Fruit fly (Drosophila melanogaster) whole organism, prepupa: ENCODE data around the gene bor.

Source experiments
- Blimp-1 ChIP-seq: fragments of 200-800 bp; sonication (Bioruptor generic); optimal IDR thresholded peaks from 3 replicates; lab custom pipeline; 2017; ENCODE audit warnings: missing biosample characterization, missing genetic modification characterization, mild to moderate bottlenecking, moderate library complexity, missing genetic modification reagents
- CG10631 ChIP-seq: fragments of 200-800 bp; sonication (Bioruptor generic); optimal IDR thresholded peaks from 2 replicates; lab custom pipeline; 2016; ENCODE audit warnings: missing biosample characterization, missing genetic modification characterization
- CG11294 ChIP-seq: fragments of 200-800 bp; sonication (Bioruptor generic); IDR thresholded peaks from 2 replicates; pipeline ENCODE4 v1.3.6; 2022; ENCODE audit warnings: missing biosample characterization, missing genetic modification characterization
- CG11762 ChIP-seq: fragments of 200-800 bp; sonication (Bioruptor generic); optimal IDR thresholded peaks from 3 replicates; lab custom pipeline; 2016; ENCODE audit warnings: missing biosample characterization, missing genetic modification characterization; ENCODE audit not compliant: insufficient read depth
- CG11902 ChIP-seq: fragments of 200-800 bp; sonication (Bioruptor generic); optimal IDR thresholded peaks from 3 replicates; lab custom pipeline; 2016; ENCODE audit warnings: missing biosample characterization, missing genetic modification characterization
- CG15336 ChIP-seq: fragments of 200-800 bp; sonication (Bioruptor generic); IDR thresholded peaks from 2 replicates; pipeline ENCODE4 v1.3.6; 2022; ENCODE audit warnings: missing biosample characterization, missing genetic modification characterization
- CG1621 ChIP-seq: fragments of 200-800 bp; sonication (Bioruptor generic); optimal IDR thresholded peaks from 3 replicates; lab custom pipeline; 2018; ENCODE audit warnings: missing biosample characterization, mild to moderate bottlenecking, missing genetic modification characterization
- CG16779 ChIP-seq: fragments of 200-800 bp; sonication (Bioruptor generic); optimal IDR thresholded peaks from 3 replicates; lab custom pipeline; 2017; ENCODE audit warnings: missing biosample characterization, mild to moderate bottlenecking, missing genetic modification characterization
- CG3032 ChIP-seq: fragments of 200-800 bp; optimal IDR thresholded peaks from 2 replicates; lab custom pipeline; 2019; ENCODE audit warnings: missing biosample characterization, mild to moderate bottlenecking, missing genetic modification characterization, moderate library complexity
- CG31627 ChIP-seq: fragments of 200-800 bp; sonication (Bioruptor generic); optimal IDR thresholded peaks from 3 replicates; lab custom pipeline; 2016; ENCODE audit warnings: missing biosample characterization, missing genetic modification characterization
- CG34406 ChIP-seq: fragments of 200-800 bp; sonication (Bioruptor generic); optimal IDR thresholded peaks from 3 replicates; lab custom pipeline; 2016; ENCODE audit warnings: missing biosample characterization, missing genetic modification characterization
- CG3919 ChIP-seq: fragments of 200-800 bp; sonication (Bioruptor generic); optimal IDR thresholded peaks from 3 replicates; lab custom pipeline; 2016; ENCODE audit warnings: missing biosample characterization, missing genetic modification characterization
- CG4318 ChIP-seq: fragments of 200-800 bp; sonication (Bioruptor generic); optimal IDR thresholded peaks from 3 replicates; lab custom pipeline; 2017; ENCODE audit warnings: missing biosample characterization, mild to moderate bottlenecking, missing genetic modification characterization
- CG6163 ChIP-seq: fragments of 200-800 bp; sonication (Bioruptor generic); IDR thresholded peaks from 3 replicates; pipeline ENCODE4 v1.3.6; 2022; ENCODE audit warnings: missing biosample characterization, missing genetic modification characterization
- CG6276 ChIP-seq: fragments of 200-800 bp; sonication (Bioruptor generic); optimal IDR thresholded peaks from 2 replicates; lab custom pipeline; 2017; ENCODE audit warnings: missing biosample characterization, mild to moderate bottlenecking, missing genetic modification characterization
- CG6808 ChIP-seq: fragments of 200-800 bp; sonication (Bioruptor generic); optimal IDR thresholded peaks from 3 replicates; lab custom pipeline; 2017; ENCODE audit warnings: missing biosample characterization, missing genetic modification characterization, mild to moderate bottlenecking, moderate library complexity, missing genetic modification reagents
- CG6854 ChIP-seq: fragments of 200-800 bp; sonication (Bioruptor generic); optimal IDR thresholded peaks from 2 replicates; lab custom pipeline; 2017; ENCODE audit warnings: missing biosample characterization, mild to moderate bottlenecking, missing genetic modification characterization
- CG8119 ChIP-seq: fragments of 200-800 bp; sonication (Bioruptor generic); IDR thresholded peaks from 3 replicates; pipeline ENCODE4 v1.3.6; 2022; ENCODE audit warnings: missing biosample characterization, missing genetic modification characterization
- CG8632 ChIP-seq: fragments of 200-800 bp; sonication (Bioruptor generic); optimal IDR thresholded peaks from 3 replicates; lab custom pipeline; 2016; ENCODE audit warnings: missing biosample characterization, missing genetic modification characterization
- CG9139 ChIP-seq: fragments of 200-800 bp; sonication (Bioruptor generic); optimal IDR thresholded peaks from 3 replicates; lab custom pipeline; 2017; ENCODE audit warnings: missing biosample characterization, mild to moderate bottlenecking, missing genetic modification characterization
- Eip75B ChIP-seq: fragments of 200-800 bp; sonication (Bioruptor generic); optimal IDR thresholded peaks from 3 replicates; lab custom pipeline; 2016; ENCODE audit warnings: missing biosample characterization, missing genetic modification characterization
- Eip78C ChIP-seq: fragments of 200-800 bp; sonication (Bioruptor generic); peaks from one replicate; lab custom pipeline; 2016; ENCODE audit warnings: missing biosample characterization, missing genetic modification characterization
- Ets21C ChIP-seq: fragments of 200-800 bp; sonication (Bioruptor generic); optimal IDR thresholded peaks from 3 replicates; lab custom pipeline; 2016; ENCODE audit warnings: missing biosample characterization, missing genetic modification characterization
- Ets96B ChIP-seq: fragments of 200-800 bp; optimal IDR thresholded peaks from 2 replicates; lab custom pipeline; 2019; ENCODE audit warnings: missing biosample characterization, mild to moderate bottlenecking, missing genetic modification characterization, moderate library complexity
- Hr38 ChIP-seq: sonication (Bioruptor generic); optimal IDR thresholded peaks from 2 replicates; lab custom pipeline; 2016; ENCODE audit warnings: missing biosample characterization, missing genetic modification characterization
- Hr39 ChIP-seq: fragments of 200-800 bp; sonication (Bioruptor generic); optimal IDR thresholded peaks from 2 replicates; lab custom pipeline; 2016; ENCODE audit warnings: missing biosample characterization, missing genetic modification characterization
- Hr4 ChIP-seq: fragments of 200-800 bp; sonication (Bioruptor generic); optimal IDR thresholded peaks from 3 replicates; lab custom pipeline; 2016; ENCODE audit warnings: missing biosample characterization, missing genetic modification characterization
- Lpt ChIP-seq: fragments of 200-800 bp; sonication (Bioruptor generic); optimal IDR thresholded peaks from 3 replicates; lab custom pipeline; 2016; ENCODE audit warnings: missing biosample characterization, missing genetic modification characterization
- Met ChIP-seq: fragments of 200-800 bp; sonication (Bioruptor generic); optimal IDR thresholded peaks from 3 replicates; lab custom pipeline; 2016; ENCODE audit warnings: missing biosample characterization, missing genetic modification characterization
- OdsH ChIP-seq: fragments of 200-800 bp; sonication (Bioruptor generic); optimal IDR thresholded peaks from 3 replicates; lab custom pipeline; 2016; ENCODE audit warnings: missing biosample characterization, missing genetic modification characterization
- Smox ChIP-seq: fragments of 200-800 bp; sonication (Bioruptor generic); optimal IDR thresholded peaks from 3 replicates; lab custom pipeline; 2016; ENCODE audit warnings: missing biosample characterization, missing genetic modification characterization
- Sox14 ChIP-seq: fragments of 200-800 bp; sonication (Bioruptor generic); optimal IDR thresholded peaks from 3 replicates; lab custom pipeline; 2016; ENCODE audit warnings: missing biosample characterization, missing genetic modification characterization
- achi ChIP-seq: fragments of 200-800 bp; sonication (Bioruptor generic); optimal IDR thresholded peaks from 3 replicates; lab custom pipeline; 2016; ENCODE audit warnings: missing biosample characterization, missing genetic modification characterization
- acj6 ChIP-seq: fragments of 200-800 bp; sonication (Bioruptor generic); optimal IDR thresholded peaks from 3 replicates; lab custom pipeline; 2016; ENCODE audit warnings: missing biosample characterization, missing genetic modification characterization
- dac ChIP-seq: fragments of 200-800 bp; sonication (Bioruptor generic); optimal IDR thresholded peaks from 2 replicates; lab custom pipeline; 2017; ENCODE audit warnings: missing biosample characterization, mild to moderate bottlenecking, missing genetic modification characterization
- dsx ChIP-seq: fragments of 200-800 bp; optimal IDR thresholded peaks from 3 replicates; lab custom pipeline; 2019; ENCODE audit warnings: missing biosample characterization, mild to moderate bottlenecking, missing genetic modification characterization, moderate library complexity; ENCODE audit not compliant: poor library complexity, severe bottlenecking
- esn ChIP-seq: fragments of 200-800 bp; sonication (Bioruptor generic); optimal IDR thresholded peaks from 2 replicates; lab custom pipeline; 2016; ENCODE audit warnings: missing biosample characterization, mild to moderate bottlenecking, missing genetic modification characterization, moderate library complexity
- fd59A ChIP-seq: fragments of 200-800 bp; sonication (Bioruptor generic); optimal IDR thresholded peaks from 2 replicates; lab custom pipeline; 2017; ENCODE audit warnings: missing biosample characterization, mild to moderate bottlenecking, missing genetic modification characterization, missing genetic modification reagents
- fd85E ChIP-seq: fragments of 200-800 bp; sonication (Bioruptor generic); optimal IDR thresholded peaks from 3 replicates; lab custom pipeline; 2016; ENCODE audit warnings: missing biosample characterization, missing genetic modification characterization
- net ChIP-seq: fragments of 200-800 bp; sonication (Bioruptor generic); optimal IDR thresholded peaks from 3 replicates; lab custom pipeline; 2016; ENCODE audit warnings: missing biosample characterization, missing genetic modification characterization
- salr ChIP-seq, 2 experiments: fragments of 200-800 bp; sonication (Bioruptor generic); optimal IDR thresholded peaks; 3 replicates each; lab custom pipeline; 2016 to 2018; ENCODE audit warnings: missing biosample characterization in 2 of 2, missing genetic modification characterization in 2 of 2, mild to moderate bottlenecking in 1 of 2
- spab ChIP-seq: fragments of 200-800 bp; sonication (Bioruptor generic); optimal IDR thresholded peaks from 2 replicates; lab custom pipeline; 2017; ENCODE audit warnings: missing biosample characterization, mild to moderate bottlenecking, missing genetic modification characterization, missing genetic modification reagents
- ss ChIP-seq, 2 experiments: fragments of 200-800 bp; sonication (Bioruptor generic); optimal IDR thresholded peaks; 2 replicates in 1 of 2; 3 replicates in 1 of 2; lab custom pipeline; 2017 to 2018; ENCODE audit warnings: mild to moderate bottlenecking in 2 of 2, missing biosample characterization in 2 of 2, missing genetic modification characterization in 2 of 2, moderate library complexity in 1 of 2
- svp ChIP-seq: fragments of 200-800 bp; sonication (Bioruptor generic); peaks from one replicate; lab custom pipeline; 2016; ENCODE audit warnings: missing biosample characterization, missing genetic modification characterization
- vri ChIP-seq: fragments of 200-800 bp; sonication (Bioruptor generic); optimal IDR thresholded peaks from 3 replicates; lab custom pipeline; 2016; ENCODE audit warnings: missing biosample characterization, mild to moderate bottlenecking, missing genetic modification characterization

Gene bor

dm6 chr3R:16281033-16281680, 17.2 kb upstream of the bor start (continued):
- TF ChIP-seq CG9139 (peak; percentile 10), Ets96B (tag; lab: Kevin White, UChicago) (peak; percentile 6), CG6808 (GFP tag; lab: Kevin White, UChicago) (peak; percentile 40), achi (GFP tag; lab: Kevin White, UChicago) (no peak), CG31627 (GFP tag; lab: Kevin White, UChicago) (no peak), CG11762 (GFP tag; lab: Kevin White, UChicago) (no peak), salr (GFP tag; optimal IDR thresholded peaks at IDR 0.05; lab: Kevin White, UChicago) (no peak)

- TF ChIP-seq CG1621 (peak; percentile 98), CG34406 (peak; percentile 100), dsx (GFP tag; lab: Kevin White, UChicago) (peak; percentile 99), CG11902 (peak; percentile 99), OdsH (peak; percentile 100), CG6163 (peak; percentile 100), Ets21C (GFP tag; lab: Kevin White, UChicago) (peak; percentile 99), Lpt (GFP tag; lab: Kevin White, UChicago) (peak; percentile 99), svp (GFP tag; lab: Kevin White, UChicago) (peak; percentile 100), CG3919 (GFP tag; lab: Kevin White, UChicago) (peak; percentile 99), fd85E (GFP tag; lab: Kevin White, UChicago) (peak; percentile 97), Eip78C (GFP tag; lab: Kevin White, UChicago) (peak; percentile 100), Smox (GFP tag; lab: Kevin White, UChicago) (peak; percentile 100), fd59A (GFP tag; lab: Kevin White, UChicago) (peak; percentile 99), CG8119 (GFP tag; lab: Robert Waterston, UW) (peak; percentile 100), Sox14 (GFP tag; lab: Kevin White, UChicago) (peak; percentile 100), CG6854 (peak; percentile 98), CG6276 (GFP tag; lab: Kevin White, UChicago) (peak; percentile 99), vri (GFP tag; lab: Kevin White, UChicago) (peak; percentile 99), CG11294 (GFP tag; lab: Robert Waterston, UW) (peak; percentile 99), CG4318 (GFP tag; lab: Kevin White, UChicago) (peak; percentile 97), Hr39 (GFP tag; lab: Kevin White, UChicago) (peak; percentile 100), spab (GFP tag; lab: Kevin White, UChicago) (peak; percentile 99), Hr4 (peak; percentile 99), CG10631 (peak; percentile 100), CG3032 (tag; lab: Kevin White, UChicago) (peak; percentile 99), acj6 (GFP tag; lab: Kevin White, UChicago) (peak; percentile 100), ss (GFP tag; optimal IDR thresholded peaks at IDR 0.05; lab: Kevin White, UChicago) (peak; percentile 99), Ets96B (tag; lab: Kevin White, UChicago) (peak; percentile 100), CG16779 (tag; lab: Kevin White, UChicago) (peak; percentile 99), Eip75B (GFP tag; lab: Kevin White, UChicago) (peak; percentile 100), CG9139 (peak; percentile 99), CG11762 (GFP tag; lab: Kevin White, UChicago) (peak; percentile 99), Hr38 (GFP tag; lab: Kevin White, UChicago) (peak; percentile 95), achi (GFP tag; lab: Kevin White, UChicago) (peak; percentile 99), net (GFP tag; lab: Kevin White, UChicago) (peak; percentile 100), CG8632 (GFP tag; lab: Kevin White, UChicago) (peak; percentile 100), dac (GFP tag; lab: Kevin White, UChicago) (peak; percentile 92), Blimp-1 (peak; percentile 97), CG15336 (GFP tag; lab: Robert Waterston, UW) (peak; percentile 100), salr (GFP tag; optimal IDR thresholded peaks at IDR 0.05; lab: Kevin White, UChicago) (peak; percentile 98 to 100), Met (GFP tag; lab: Kevin White, UChicago) (peak; percentile 100), esn (peak; percentile 100)
These were observed 16.4 kb upstream of the bor start for dm6 chr3R:16280003-16280998.
